Worm (Caenorhabditis elegans) whole organism, L4 larva: Measurements from ENCODE around the gene F46C3.7.

ENCODE experiments used
- F44E2.7 ChIP-seq: fragments of 200-800 bp; sonication (Bioruptor generic); IDR thresholded peaks from 2 replicates; pipeline ENCODE4 v2.1.2; 2022; ENCODE audit warnings: missing genetic modification characterization, missing compliant biosample characterization
- R02D3.7 ChIP-seq: fragments of 150-350 bp; sonication (generic microtip); optimal IDR thresholded peaks from 3 replicates; lab custom pipeline; 2014; ENCODE audit warnings: missing biosample characterization, missing genetic modification characterization
- T20F7.1 ChIP-seq: fragments of 200-800 bp; sonication (Bioruptor generic); optimal IDR thresholded peaks from 2 replicates; lab custom pipeline; 2018; ENCODE audit warnings: mild to moderate bottlenecking, missing genetic modification characterization, missing compliant biosample characterization
- T26A8.4 ChIP-seq: fragments of 200-800 bp; sonication (Bioruptor generic); IDR thresholded peaks from 2 replicates; pipeline ENCODE4 v1.3.6; 2022; ENCODE audit warnings: missing genetic modification characterization, missing compliant biosample characterization
- aha-1 ChIP-seq: fragments of 150-350 bp; peaks from one replicate; lab custom pipeline; 2014; ENCODE audit warnings: missing biosample characterization, missing genetic modification characterization
- ama-1 ChIP-seq: fragments of 150-350 bp; optimal IDR thresholded peaks from 2 replicates; lab custom pipeline; 2014; ENCODE audit warnings: inconsistent platforms, mixed read lengths
- daf-12 ChIP-seq: fragments of 150-350 bp; optimal IDR thresholded peaks from 2 replicates; lab custom pipeline; 2014; ENCODE audit warnings: missing biosample characterization, missing genetic modification reagents, missing genetic modification characterization
- daf-16 ChIP-seq, 3 experiments: sonication (generic microtip); optimal IDR thresholded peaks; 2 replicates each; lab custom pipeline; 2016 to 2017; ENCODE audit warnings: missing genetic modification characterization in 3 of 3, missing genetic modification reagents in 3 of 3, mild to moderate bottlenecking in 2 of 3, missing compliant biosample characterization in 2 of 3, missing biosample characterization in 1 of 3, moderate library complexity in 1 of 3
- dmd-6 ChIP-seq: fragments of 200-800 bp; sonication (Bioruptor generic); IDR thresholded peaks from 2 replicates; pipeline ENCODE4 v1.3.6; 2022; ENCODE audit warnings: missing genetic modification reagents, missing genetic modification characterization, missing compliant biosample characterization
- dmd-8 ChIP-seq: fragments of 200-800 bp; sonication (Bioruptor generic); IDR thresholded peaks from 2 replicates; pipeline ENCODE4 v1.3.6; 2022; ENCODE audit warnings: missing genetic modification characterization, missing compliant biosample characterization
- dve-1 ChIP-seq: sonication (generic microtip); optimal IDR thresholded peaks from 2 replicates; lab custom pipeline; 2017; ENCODE audit warnings: antibody characterized with exemption, mild to moderate bottlenecking, missing genetic modification characterization, missing compliant biosample characterization; ENCODE audit not compliant: insufficient read depth
- hlh-11 ChIP-seq: fragments of 200-800 bp; sonication (Bioruptor generic); optimal IDR thresholded peaks from 2 replicates; lab custom pipeline; 2018; ENCODE audit warnings: mild to moderate bottlenecking, missing genetic modification characterization, missing compliant biosample characterization
- hlh-30 ChIP-seq: sonication (generic microtip); optimal IDR thresholded peaks from 2 replicates; lab custom pipeline; 2017; ENCODE audit warnings: antibody characterized with exemption, mild to moderate bottlenecking, missing genetic modification characterization, missing compliant biosample characterization; ENCODE audit not compliant: insufficient read depth
- jun-1 ChIP-seq: fragments of 150-350 bp; optimal IDR thresholded peaks from 2 replicates; lab custom pipeline; 2014; ENCODE audit warnings: missing biosample characterization, missing genetic modification reagents, missing genetic modification characterization
- lim-7 ChIP-seq: fragments of 200-800 bp; sonication (Bioruptor generic); IDR thresholded peaks from 2 replicates; pipeline ENCODE4 v1.3.6; 2022; ENCODE audit warnings: missing genetic modification characterization, missing compliant biosample characterization
- lin-1 ChIP-seq: fragments of 200-800 bp; sonication (Bioruptor generic); IDR thresholded peaks from 2 replicates; pipeline ENCODE4 v1.3.6; 2022; ENCODE audit warnings: missing genetic modification reagents, missing genetic modification characterization, missing compliant biosample characterization
- lin-13 ChIP-seq: fragments of 150-350 bp; optimal IDR thresholded peaks from 2 replicates; lab custom pipeline; 2014; ENCODE audit warnings: missing biosample characterization, missing genetic modification reagents, missing genetic modification characterization
- lin-15B ChIP-seq: fragments of 150-350 bp; sonication (generic microtip); optimal IDR thresholded peaks from 3 replicates; lab custom pipeline; 2014; ENCODE audit warnings: missing biosample characterization, missing genetic modification characterization
- lin-29 ChIP-seq: fragments of 200-800 bp; sonication (Bioruptor generic); IDR thresholded peaks from 2 replicates; pipeline ENCODE4 v1.3.6; 2022; ENCODE audit warnings: missing genetic modification reagents, missing genetic modification characterization, missing compliant biosample characterization
- lin-38 ChIP-seq: fragments of 200-800 bp; sonication (Bioruptor generic); IDR thresholded peaks from 2 replicates; pipeline ENCODE4 v1.3.6; 2022; ENCODE audit warnings: missing genetic modification reagents, missing genetic modification characterization, missing compliant biosample characterization
- lin-39 ChIP-seq: fragments of 150-350 bp; optimal IDR thresholded peaks from 2 replicates; lab custom pipeline; 2014; ENCODE audit warnings: missing biosample characterization, missing genetic modification reagents, missing genetic modification characterization
- lsy-2 ChIP-seq, 2 experiments: fragments of 150-350 bp in 1 of 2; sonication (generic microtip) in 1 of 2; optimal IDR thresholded peaks; 2 replicates each; lab custom pipeline; 2014 to 2017; ENCODE audit warnings: missing biosample characterization in 2 of 2, missing genetic modification characterization in 2 of 2
- mdl-1 ChIP-seq, 2 experiments: fragments of 150-350 bp in 1 of 2; sonication (generic microtip) in 1 of 2; optimal IDR thresholded peaks; 2 replicates each; lab custom pipeline; 2014 to 2017; ENCODE audit warnings: missing biosample characterization in 2 of 2, missing genetic modification characterization in 2 of 2
- mep-1 ChIP-seq: fragments of 150-350 bp; sonication (generic microtip); optimal IDR thresholded peaks from 3 replicates; lab custom pipeline; 2014; ENCODE audit warnings: missing biosample characterization, missing genetic modification characterization
- nhr-11 ChIP-seq: fragments of 150-350 bp; optimal IDR thresholded peaks from 2 replicates; lab custom pipeline; 2014; ENCODE audit warnings: missing biosample characterization, missing genetic modification characterization
- nhr-237 ChIP-seq: sonication (generic microtip); optimal IDR thresholded peaks from 2 replicates; lab custom pipeline; 2017; ENCODE audit warnings: missing biosample characterization, missing genetic modification characterization
- nhr-28 ChIP-seq: fragments of 150-350 bp; optimal IDR thresholded peaks from 2 replicates; lab custom pipeline; 2014; ENCODE audit warnings: missing biosample characterization, missing genetic modification characterization
- nhr-41 ChIP-seq: fragments of 200-800 bp; sonication (Bioruptor generic); IDR thresholded peaks from 2 replicates; pipeline ENCODE4 v1.3.6; 2022; ENCODE audit warnings: missing genetic modification reagents, missing genetic modification characterization, missing compliant biosample characterization
- nhr-42 ChIP-seq: fragments of 200-800 bp; sonication (Bioruptor generic); IDR thresholded peaks from 2 replicates; pipeline ENCODE4 v1.3.6; 2022; ENCODE audit warnings: missing genetic modification characterization, missing compliant biosample characterization
- nhr-6 ChIP-seq: fragments of 150-350 bp; optimal IDR thresholded peaks from 2 replicates; lab custom pipeline; 2014; ENCODE audit warnings: missing biosample characterization, missing genetic modification characterization
- nhr-77 ChIP-seq: fragments of 150-350 bp; optimal IDR thresholded peaks from 2 replicates; lab custom pipeline; 2014; ENCODE audit warnings: missing biosample characterization, missing genetic modification characterization
- php-3 ChIP-seq: fragments of 200-800 bp; sonication (Bioruptor generic); IDR thresholded peaks from 2 replicates; pipeline ENCODE4 v1.3.6; 2022; ENCODE audit warnings: missing genetic modification reagents, missing genetic modification characterization, missing compliant biosample characterization
- pqm-1 ChIP-seq: sonication (generic microtip); optimal IDR thresholded peaks from 2 replicates; lab custom pipeline; 2017; ENCODE audit warnings: missing biosample characterization, missing genetic modification characterization
- saeg-2 ChIP-seq: fragments of 200-800 bp; sonication (Bioruptor generic); IDR thresholded peaks from 2 replicates; pipeline ENCODE4 v1.3.6; 2022; ENCODE audit warnings: missing genetic modification reagents, missing genetic modification characterization, missing compliant biosample characterization
- spr-3 ChIP-seq: fragments of 200-800 bp; sonication (Bioruptor generic); optimal IDR thresholded peaks from 2 replicates; lab custom pipeline; 2018; ENCODE audit warnings: mild to moderate bottlenecking, missing genetic modification characterization, missing compliant biosample characterization
- tra-1 ChIP-seq: fragments of 200-800 bp; sonication (Bioruptor generic); IDR thresholded peaks from 2 replicates; pipeline ENCODE4 v1.3.6; 2022; ENCODE audit warnings: missing genetic modification reagents, missing genetic modification characterization, missing compliant biosample characterization
- unc-62 ChIP-seq, 3 experiments: fragments of 150-350 bp in 1 of 3; sonication (generic microtip); optimal IDR thresholded peaks in 2 of 3; peaks in 1 of 3; 1 replicate in 1 of 3; 2 replicates in 2 of 3; lab custom pipeline; 2014 to 2017; ENCODE audit warnings: missing biosample characterization in 3 of 3, missing genetic modification characterization in 3 of 3, missing genetic modification reagents in 3 of 3, missing genotype in 1 of 3
- zfp-2 ChIP-seq: sonication (generic microtip); optimal IDR thresholded peaks from 2 replicates; lab custom pipeline; 2016; ENCODE audit warnings: mild to moderate bottlenecking, missing genetic modification characterization, missing compliant biosample characterization
- zfp-3 ChIP-seq: fragments of 200-800 bp; sonication (Bioruptor generic); conservative IDR thresholded peaks from 2 replicates; pipeline ENCODE4 v1.3.6; 2022; ENCODE audit warnings: missing genetic modification reagents, missing genetic modification characterization, missing compliant biosample characterization
- zip-11 ChIP-seq: fragments of 200-800 bp; sonication (Bioruptor generic); IDR thresholded peaks from 2 replicates; pipeline ENCODE4 v1.3.6; 2022; ENCODE audit warnings: missing genetic modification characterization, missing compliant biosample characterization
- zip-2 ChIP-seq: fragments of 150-350 bp; optimal IDR thresholded peaks from 2 replicates; lab custom pipeline; 2014; ENCODE audit warnings: missing biosample characterization, missing genetic modification characterization
- ztf-11 ChIP-seq: fragments of 150-350 bp; optimal IDR thresholded peaks from 2 replicates; lab custom pipeline; 2014; ENCODE audit warnings: missing biosample characterization, missing genetic modification characterization

The F46C3.7 gene

ce11 chrX:11406784-11407183 is 33.1 kb upstream of the F46C3.7 start:
- no peak for TF ChIP-seq lin-1 (GFP tag; lab: Robert Waterston, UW)
- TF ChIP-seq zip-11 (GFP tag; lab: Robert Waterston, UW): no peak
- TF ChIP-seq spr-3 (GFP tag; lab: Kevin White, UChicago): no peak
- TF ChIP-seq mep-1: peak; percentile 50
- TF ChIP-seq daf-16 (GFP tag; optimal IDR thresholded peaks at IDR 0.05; lab: Kevin White, UChicago): no peak
- TF ChIP-seq daf-16 (tag; optimal IDR thresholded peaks at IDR 0.05; lab: Kevin White, UChicago): peak; percentile 19
- no peak for TF ChIP-seq dmd-8
- no peak for TF ChIP-seq mdl-1 (tag; optimal IDR thresholded peaks at IDR 0.05; lab: Kevin White, UChicago)
- TF ChIP-seq nhr-41 (GFP tag; lab: Robert Waterston, UW): no peak
- TF ChIP-seq nhr-42 (GFP tag; lab: Robert Waterston, UW): no peak
- TF ChIP-seq zfp-3 (GFP tag; lab: Robert Waterston, UW): no peak
- no peak for TF ChIP-seq daf-12 (tag; lab: Kevin White, UChicago)
- no peak for TF ChIP-seq zip-2 (tag; lab: Kevin White, UChicago)
- TF ChIP-seq lin-38 (GFP tag; lab: Robert Waterston, UW): no peak
- peak; percentile 92 for TF ChIP-seq aha-1 (tag; lab: Kevin White, UChicago)
- TF ChIP-seq T26A8.4: no peak
- TF ChIP-seq lin-39: no peak
- no peak for TF ChIP-seq hlh-30

- TF ChIP-seq dmd-6 (GFP tag; lab: Robert Waterston, UW) (peak; percentile 70), nhr-237 (tag; lab: Kevin White, UChicago) (no peak), lin-29 (GFP tag; lab: Robert Waterston, UW) (no peak), zfp-2 (no peak), nhr-6 (tag; lab: Kevin White, UChicago) (peak; percentile 42), jun-1 (tag; lab: Kevin White, UChicago) (no peak), nhr-28 (tag; lab: Kevin White, UChicago) (peak; percentile 64), T20F7.1 (GFP tag; lab: Kevin White, UChicago) (peak; percentile 11), php-3 (GFP tag; lab: Robert Waterston, UW) (peak; percentile 51; the same call in 1 of the 2 replicates), ztf-11 (no peak), ama-1 (lab: Kevin White, UChicago) (peak; percentile 47), tra-1 (GFP tag; lab: Robert Waterston, UW) (no peak), pqm-1 (tag; lab: Kevin White, UChicago) (peak; percentile 69), mdl-1 (tag; optimal IDR thresholded peaks at IDR 0.05; lab: Kevin White, UChicago) (peak in 1 of 2 experiments; percentile 11), lsy-2 (tag; optimal IDR thresholded peaks at IDR 0.05; lab: Kevin White, UChicago) (peak in 1 of 2 experiments; percentile 46), dve-1 (peak; percentile 81), nhr-42 (GFP tag; lab: Robert Waterston, UW) (peak; percentile 36; the same call in 1 of the 2 replicates), lim-7 (GFP tag; lab: Robert Waterston, UW) (no peak), saeg-2 (GFP tag; lab: Robert Waterston, UW) (no peak), hlh-30 (peak; percentile 53), lin-15B (tag; lab: Kevin White, UChicago) (no peak), hlh-11 (tag; lab: Kevin White, UChicago) (peak; percentile 65), aha-1 (tag; lab: Kevin White, UChicago) (peak; percentile 63), lin-13 (GFP tag; lab: Kevin White, UChicago) (no peak), spr-3 (GFP tag; lab: Kevin White, UChicago) (no peak), F44E2.7 (GFP tag; lab: Robert Waterston, UW) (no peak), nhr-77 (tag; lab: Kevin White, UChicago) (peak; percentile 56), nhr-11 (tag; lab: Kevin White, UChicago) (peak; percentile 41), R02D3.7 (no peak), unc-62 (GFP tag; optimal IDR thresholded peaks at IDR 0.05 in 1 of 2; lab: Kevin White, UChicago) (no peak), unc-62 (tag; optimal IDR thresholded peaks at IDR 0.05; lab: Kevin White, UChicago) (no peak), daf-12 (tag; lab: Kevin White, UChicago) (no peak), T26A8.4 (no peak), daf-16 (GFP tag; optimal IDR thresholded peaks at IDR 0.05; lab: Kevin White, UChicago) (peak in 1 of 2 experiments; percentile 27), daf-16 (tag; optimal IDR thresholded peaks at IDR 0.05; lab: Kevin White, UChicago) (peak; percentile 83), mep-1 (peak; percentile 26)
Observed at ce11 chrX:11407682-11408335, 32.0 kb upstream of the F46C3.7 start, which contains the start of gene F08B12.4. Gene F08B12.4, minus strand, starts transcription at chrX:11407732.
